Worm (Caenorhabditis elegans) whole organism, young adult: Measurements from ENCODE around the gene nspd-6.
"Not testable (repeated sequence)": the region's sequence is repeated elsewhere in the genome, so short reads cannot be mapped to it uniquely, and the experiment has no call there.

Experiments
- F37B4.10 ChIP-seq: fragments of 200-800 bp; sonication (Bioruptor generic); IDR thresholded peaks from 2 replicates; pipeline ENCODE4 v1.3.6; 2022; ENCODE audit warnings: missing genetic modification characterization, missing compliant biosample characterization
- F39B2.1 ChIP-seq: fragments of 200-800 bp; sonication (Bioruptor generic); IDR thresholded peaks from 2 replicates; pipeline ENCODE4 v1.3.6; 2022; ENCODE audit warnings: missing genetic modification reagents, missing genetic modification characterization, missing compliant biosample characterization
- F57C9.4 ChIP-seq: sonication (generic microtip); optimal IDR thresholded peaks from 2 replicates; lab custom pipeline; 2017; ENCODE audit warnings: mild to moderate bottlenecking, missing genetic modification characterization, missing compliant biosample characterization
- K12H6.12 ChIP-seq: fragments of 200-800 bp; sonication (Bioruptor generic); optimal IDR thresholded peaks from 2 replicates; lab custom pipeline; 2018; ENCODE audit warnings: mild to moderate bottlenecking, missing genetic modification characterization, missing compliant biosample characterization
- Y67H2A.10 ChIP-seq: fragments of 200-800 bp; sonication (Bioruptor generic); conservative IDR thresholded peaks from 2 replicates; pipeline ENCODE4 v1.3.6; 2022; ENCODE audit warnings: missing genetic modification reagents, missing genetic modification characterization, missing compliant biosample characterization
- ZK185.1 ChIP-seq: sonication (generic microtip); optimal IDR thresholded peaks from 2 replicates; lab custom pipeline; 2016; ENCODE audit warnings: mild to moderate bottlenecking, missing genetic modification characterization, missing compliant biosample characterization; ENCODE audit not compliant: poor library complexity, severe bottlenecking
- aptf-2 ChIP-seq: fragments of 200-800 bp; sonication (Bioruptor generic); conservative IDR thresholded peaks from 2 replicates; pipeline ENCODE4 v1.3.6; 2022; ENCODE audit warnings: missing genetic modification reagents, missing genetic modification characterization, missing compliant biosample characterization
- ccch-3 ChIP-seq: fragments of 200-800 bp; sonication (Bioruptor generic); optimal IDR thresholded peaks from 2 replicates; lab custom pipeline; 2018; ENCODE audit warnings: mild to moderate bottlenecking, missing genetic modification characterization, missing compliant biosample characterization
- ceh-100 ChIP-seq: fragments of 200-800 bp; sonication (Bioruptor generic); IDR thresholded peaks from 2 replicates; pipeline ENCODE4 v1.3.6; 2022; ENCODE audit warnings: missing genetic modification reagents, missing genetic modification characterization, missing compliant biosample characterization
- ceh-40 ChIP-seq: fragments of 200-800 bp; sonication (Bioruptor generic); IDR thresholded peaks from 2 replicates; pipeline ENCODE4 v1.3.6; 2022; ENCODE audit warnings: missing genetic modification characterization, missing compliant biosample characterization
- ceh-79 ChIP-seq: sonication (generic microtip); optimal IDR thresholded peaks from 2 replicates; lab custom pipeline; 2017; ENCODE audit warnings: mild to moderate bottlenecking, missing genetic modification characterization, missing compliant biosample characterization
- dox-1 ChIP-seq: fragments of 200-800 bp; sonication (Bioruptor generic); IDR thresholded peaks from 2 replicates; pipeline ENCODE4 v1.3.6; 2022; ENCODE audit warnings: missing genetic modification reagents, missing genetic modification characterization, missing compliant biosample characterization
- egl-44 ChIP-seq: fragments of 200-800 bp; sonication (Bioruptor generic); IDR thresholded peaks from 2 replicates; pipeline ENCODE4 v1.3.6; 2022; ENCODE audit warnings: missing genetic modification reagents, missing genetic modification characterization, missing compliant biosample characterization
- ets-4 ChIP-seq: fragments of 200-800 bp; sonication (Bioruptor generic); optimal IDR thresholded peaks from 2 replicates; lab custom pipeline; 2018; ENCODE audit warnings: mild to moderate bottlenecking, missing genetic modification characterization, missing compliant biosample characterization
- fkh-3 ChIP-seq: sonication (generic microtip); optimal IDR thresholded peaks from 2 replicates; lab custom pipeline; 2016; ENCODE audit warnings: mild to moderate bottlenecking, missing genetic modification characterization, missing compliant biosample characterization
- hmg-1.2 ChIP-seq: fragments of 200-800 bp; sonication (Bioruptor generic); IDR thresholded peaks from 2 replicates; pipeline ENCODE4 v1.3.6; 2022; ENCODE audit warnings: missing genetic modification reagents, missing genetic modification characterization, missing compliant biosample characterization
- lin-54 ChIP-seq: fragments of 200-800 bp; sonication (Bioruptor generic); optimal IDR thresholded peaks from 2 replicates; lab custom pipeline; 2018; ENCODE audit warnings: mild to moderate bottlenecking, missing genetic modification characterization, missing compliant biosample characterization
- madf-10 ChIP-seq: sonication (generic microtip); optimal IDR thresholded peaks from 2 replicates; lab custom pipeline; 2016; ENCODE audit warnings: mild to moderate bottlenecking, missing genetic modification characterization, missing compliant biosample characterization
- mcd-1 ChIP-seq: fragments of 200-800 bp; sonication (Bioruptor generic); IDR thresholded peaks from 2 replicates; pipeline ENCODE4 v1.3.6; 2022; ENCODE audit warnings: missing genetic modification reagents, missing genetic modification characterization, missing compliant biosample characterization
- mes-4 ChIP-seq: sonication (generic microtip); optimal IDR thresholded peaks from 2 replicates; lab custom pipeline; 2016; ENCODE audit warnings: missing genotype, missing genetic modification characterization, missing compliant biosample characterization
- rcor-1 ChIP-seq: fragments of 200-800 bp; sonication (Bioruptor generic); IDR thresholded peaks from 2 replicates; pipeline ENCODE4 v1.3.6; 2022; ENCODE audit warnings: missing genetic modification reagents, missing genetic modification characterization, missing compliant biosample characterization
- repo-1 ChIP-seq: sonication (generic microtip); optimal IDR thresholded peaks from 2 replicates; lab custom pipeline; 2017; ENCODE audit warnings: mild to moderate bottlenecking, missing genetic modification characterization, missing compliant biosample characterization
- snpc-4 ChIP-seq, 5 experiments: fragments of 150-350 bp in 1 of 5; sonication (generic microtip) in 4 of 5; optimal IDR thresholded peaks; 2 replicates each; lab custom pipeline; 2014 to 2018; ENCODE audit warnings: missing genetic modification characterization in 5 of 5, missing biosample characterization in 3 of 5, antibody characterized with exemption in 2 of 5, mild to moderate bottlenecking in 2 of 5, missing compliant biosample characterization in 2 of 5, missing genotype in 2 of 5, moderate library complexity in 2 of 5, missing genetic modification reagents in 1 of 5
- sptf-2 ChIP-seq: fragments of 200-800 bp; sonication (Bioruptor generic); optimal IDR thresholded peaks from 2 replicates; lab custom pipeline; 2018; ENCODE audit warnings: mild to moderate bottlenecking, missing genetic modification characterization, missing compliant biosample characterization
- tbx-9 ChIP-seq: sonication (generic microtip); optimal IDR thresholded peaks from 2 replicates; lab custom pipeline; 2016; ENCODE audit warnings: borderline replicate concordance, missing genetic modification characterization, inconsistent platforms, missing compliant biosample characterization
- ztf-18 ChIP-seq: sonication (generic microtip); optimal IDR thresholded peaks from 2 replicates; lab custom pipeline; 2016; ENCODE audit warnings: missing genotype, mild to moderate bottlenecking, missing genetic modification characterization, missing compliant biosample characterization
- ztf-3 ChIP-seq: fragments of 200-800 bp; sonication (Bioruptor generic); optimal IDR thresholded peaks from 2 replicates; lab custom pipeline; 2018; ENCODE audit warnings: mild to moderate bottlenecking, missing genetic modification characterization, missing compliant biosample characterization

nspd-6 gene

ce11 chrIV:5173032-5173431 is 7.5 kb upstream of the nspd-6 start, which contains the start of gene lam-1 (continued):
- no peak for TF ChIP-seq mes-4
- no peak for TF ChIP-seq egl-44
- no peak for TF ChIP-seq lin-54 (GFP tag; lab: Kevin White, UChicago)
- TF ChIP-seq ets-4 (GFP tag; lab: Kevin White, UChicago): no peak

ce11 chrIV:5171994-5172528 is 6.5 kb upstream of the nspd-6 start:
- no peak for TF ChIP-seq F37B4.10 (GFP tag; lab: Robert Waterston, UW)
- no peak for TF ChIP-seq tbx-9
- no peak for TF ChIP-seq F39B2.1 (GFP tag; lab: Robert Waterston, UW)

ce11 chrIV:5169335-5169734 is 3.8 kb upstream of the nspd-6 start:
- TF ChIP-seq hmg-1.2 (GFP tag; lab: Robert Waterston, UW): peak; percentile 38; the same call in 1 of the 2 replicates
- TF ChIP-seq aptf-2: peak; percentile 50; the same call in 1 of the 2 replicates
- no peak for TF ChIP-seq ceh-79 (tag; lab: Kevin White, UChicago)

- TF ChIP-seq ccch-3 (GFP tag; lab: Kevin White, UChicago) (no peak), ztf-18 (tag; lab: Kevin White, UChicago) (no peak)
Measured at ce11 chrIV:5166030-5166429, 504 bp upstream of the nspd-6 start, which contains the start of gene ptp-5.1. Gene ptp-5.1 (plus strand): TSS chrIV:5166330.

ce11 chrIV:5162941-5163340 is 2.6 kb downstream of the nspd-6 start, which contains the start of the genes nspd-3 and C24D10.2:
Gene nspd-3 (minus strand): TSS chrIV:5163041.
Gene C24D10.2 (plus strand): TSS chrIV:5163339.
- TF ChIP-seq Y67H2A.10 (GFP tag; lab: Robert Waterston, UW); rcor-1; ceh-100 (GFP tag; lab: Robert Waterston, UW): not testable (repeated sequence)
- TF ChIP-seq, all 124 proteins: peak for 0; not testable (repeated sequence) for 124

ce11 chrIV:5160171-5160570 is 5.4 kb downstream of the nspd-6 start, which contains the start of the genes C24D10.6 and C24D10.4:
Gene C24D10.6 (minus strand): TSS chrIV:5160248.
Gene C24D10.4 (plus strand): TSS chrIV:5160522.
- TF ChIP-seq madf-10 (tag; lab: Kevin White, UChicago) (no peak), snpc-4 (GFP tag; optimal IDR thresholded peaks at IDR 0.05; lab: Kevin White, UChicago) (peak; percentile 40), snpc-4 (tag; optimal IDR thresholded peaks at IDR 0.05; lab: Kevin White, UChicago) (peak in 3 of 4 experiments; percentile 21 to 84 (median 70)), rcor-1 (no peak), ceh-40 (no peak), ztf-3 (no peak), dox-1 (no peak), sptf-2 (GFP tag; lab: Kevin White, UChicago) (no peak), mcd-1 (GFP tag; lab: Robert Waterston, UW) (peak; percentile 87), fkh-3 (tag; lab: Kevin White, UChicago) (no peak)

ce11 chrIV:5157226-5157625 is 8.3 kb downstream of the nspd-6 start, which contains the start of gene C24D10.49:
Gene C24D10.49 (minus strand): TSS chrIV:5157326.
- TF ChIP-seq repo-1 (tag; lab: Kevin White, UChicago) (no peak), F57C9.4 (tag; lab: Kevin White, UChicago) (no peak), F39B2.1 (GFP tag; lab: Robert Waterston, UW) (no peak), K12H6.12 (tag; lab: Kevin White, UChicago) (no peak), egl-44 (no peak), ZK185.1 (tag; lab: Kevin White, UChicago) (no peak)
